Worm (Caenorhabditis elegans) whole organism, midembryonic: Measurements from ENCODE around the gene math-22.

ENCODE experiments used
- flt-1 ChIP-seq: fragments of 200-800 bp; sonication (Bioruptor generic); IDR thresholded peaks from 2 replicates; pipeline ENCODE4 v1.3.6; 2022; ENCODE audit warnings: missing genetic modification characterization, missing compliant biosample characterization
- ref-1 ChIP-seq: fragments of 200-800 bp; sonication (Bioruptor generic); conservative IDR thresholded peaks from 2 replicates; pipeline ENCODE4 v1.3.6; 2022; ENCODE audit warnings: missing genetic modification reagents, missing genetic modification characterization, missing compliant biosample characterization
- ztf-29 ChIP-seq: fragments of 200-800 bp; sonication (Bioruptor generic); IDR thresholded peaks from 2 replicates; pipeline ENCODE4 v1.3.6; 2022; ENCODE audit warnings: missing genetic modification reagents, missing genetic modification characterization, missing compliant biosample characterization

- no peak for TF ChIP-seq ztf-29
- TF ChIP-seq flt-1 (GFP tag; lab: Robert Waterston, UW), result no peak
- no peak for TF ChIP-seq ref-1
Measured at ce11 chrII:1895762-1896161, 9.4 kb upstream of the math-22 start, which contains the start of gene math-25.
